Worm (Caenorhabditis elegans) whole organism, L1 larva: ENCODE measurements around the gene str-118.

Experiments used
- C04F5.9 ChIP-seq: sonication (generic microtip); optimal IDR thresholded peaks from 2 replicates; lab custom pipeline; 2016; ENCODE audit warnings: missing genetic modification characterization, missing compliant biosample characterization
- aha-1 ChIP-seq: fragments of 150-350 bp; optimal IDR thresholded peaks from 2 replicates; lab custom pipeline; 2014; ENCODE audit warnings: missing biosample characterization, missing genetic modification characterization
- alr-1 ChIP-seq: fragments of 200-800 bp; sonication (Bioruptor generic); optimal IDR thresholded peaks from 2 replicates; lab custom pipeline; 2018; ENCODE audit warnings: borderline replicate concordance, mild to moderate bottlenecking, missing genetic modification characterization, missing compliant biosample characterization
- aly-2 ChIP-seq: fragments of 150-350 bp; optimal IDR thresholded peaks from 2 replicates; lab custom pipeline; 2014; ENCODE audit warnings: missing biosample characterization, missing genetic modification characterization
- ama-1 ChIP-seq: fragments of 150-350 bp; optimal IDR thresholded peaks from 2 replicates; lab custom pipeline; 2014
- blmp-1 ChIP-seq: fragments of 150-350 bp; optimal IDR thresholded peaks from 2 replicates; lab custom pipeline; 2014; ENCODE audit warnings: missing biosample characterization, missing genetic modification characterization
- ceh-63 ChIP-seq: fragments of 200-800 bp; sonication (Bioruptor generic); optimal IDR thresholded peaks from 2 replicates; lab custom pipeline; 2018; ENCODE audit warnings: mild to moderate bottlenecking, missing genetic modification characterization, missing compliant biosample characterization
- efl-3 ChIP-seq: fragments of 200-800 bp; sonication (Bioruptor generic); optimal IDR thresholded peaks from 2 replicates; lab custom pipeline; 2018; ENCODE audit warnings: mild to moderate bottlenecking, missing genetic modification characterization, missing compliant biosample characterization
- egl-27 ChIP-seq, 2 experiments: fragments of 150-350 bp in 1 of 2; sonication (generic microtip); optimal IDR thresholded peaks; 3 replicates each; lab custom pipeline; 2017 to 2018; ENCODE audit warnings: missing biosample characterization in 2 of 2, missing genetic modification characterization in 2 of 2, missing genetic modification reagents in 2 of 2
- elt-2 ChIP-seq: sonication (generic microtip); optimal IDR thresholded peaks from 2 replicates; lab custom pipeline; 2016; ENCODE audit warnings: missing genetic modification characterization, mild to moderate bottlenecking, inconsistent platforms, missing compliant biosample characterization, missing genetic modification reagents
- elt-3 ChIP-seq, 6 experiments: fragments of 150-350 bp in 1 of 6; sonication (generic microtip); optimal IDR thresholded peaks; 2 replicates each; lab custom pipeline; 2017 to 2018; ENCODE audit warnings: missing biosample characterization in 6 of 6, missing genetic modification characterization in 6 of 6, inconsistent platforms in 1 of 6
- ets-5 ChIP-seq: fragments of 200-800 bp; sonication (Bioruptor generic); IDR thresholded peaks from 2 replicates; pipeline ENCODE4 v1.3.6; 2022; ENCODE audit warnings: missing genetic modification characterization, missing compliant biosample characterization
- fkh-4 ChIP-seq: sonication (generic microtip); optimal IDR thresholded peaks from 2 replicates; lab custom pipeline; 2016; ENCODE audit warnings: missing compliant biosample characterization, missing genetic modification characterization, borderline replicate concordance
- fkh-8 ChIP-seq: sonication (generic microtip); optimal IDR thresholded peaks from 2 replicates; lab custom pipeline; 2016; ENCODE audit warnings: mild to moderate bottlenecking, missing genetic modification characterization, missing compliant biosample characterization
- fos-1 ChIP-seq: fragments of 150-350 bp; optimal IDR thresholded peaks from 2 replicates; lab custom pipeline; 2014; ENCODE audit warnings: missing biosample characterization, missing genetic modification characterization
- grh-1 ChIP-seq: fragments of 200-800 bp; sonication (Bioruptor generic); IDR thresholded peaks from 2 replicates; pipeline ENCODE4 v1.3.6; 2022; ENCODE audit warnings: missing genetic modification reagents, missing genetic modification characterization, missing compliant biosample characterization
- hpl-2 ChIP-seq: fragments of 150-350 bp; optimal IDR thresholded peaks from 2 replicates; lab custom pipeline; 2014; ENCODE audit warnings: missing biosample characterization, missing genetic modification reagents, missing genetic modification characterization
- jun-1 ChIP-seq: fragments of 150-350 bp; optimal IDR thresholded peaks from 2 replicates; lab custom pipeline; 2014; ENCODE audit warnings: missing biosample characterization, missing genetic modification reagents, missing genetic modification characterization
- lin-13 ChIP-seq: fragments of 150-350 bp; optimal IDR thresholded peaks from 2 replicates; lab custom pipeline; 2014; ENCODE audit warnings: missing biosample characterization, missing genetic modification reagents, missing genetic modification characterization
- lin-15B ChIP-seq: fragments of 150-350 bp; sonication (generic microtip); optimal IDR thresholded peaks from 3 replicates; lab custom pipeline; 2014; ENCODE audit warnings: missing biosample characterization, missing genetic modification characterization
- lin-35 ChIP-seq, 2 experiments: fragments of 150-350 bp; optimal IDR thresholded peaks; 2 replicates each; lab custom pipeline; 2014; ENCODE audit warnings: missing biosample characterization in 2 of 2, missing genetic modification characterization in 2 of 2, missing genetic modification reagents in 2 of 2
- lin-39 ChIP-seq: fragments of 150-350 bp; optimal IDR thresholded peaks from 2 replicates; lab custom pipeline; 2014; ENCODE audit warnings: missing biosample characterization, missing genetic modification reagents, missing genetic modification characterization
- mdl-1 ChIP-seq, 2 experiments: fragments of 150-350 bp; optimal IDR thresholded peaks; 2 replicates each; lab custom pipeline; 2014 to 2017; ENCODE audit warnings: missing biosample characterization in 2 of 2, missing genetic modification characterization in 2 of 2, inconsistent platforms in 1 of 2
- mef-2 ChIP-seq: fragments of 150-350 bp; optimal IDR thresholded peaks from 2 replicates; lab custom pipeline; 2014; ENCODE audit warnings: missing biosample characterization, missing genetic modification characterization
- nhr-11 ChIP-seq: fragments of 150-350 bp; optimal IDR thresholded peaks from 2 replicates; lab custom pipeline; 2014; ENCODE audit warnings: missing biosample characterization, missing genetic modification characterization
- nhr-12 ChIP-seq: sonication (generic microtip); optimal IDR thresholded peaks from 2 replicates; lab custom pipeline; 2017; ENCODE audit warnings: missing biosample characterization, missing genetic modification characterization
- nhr-20 ChIP-seq: sonication (generic microtip); optimal IDR thresholded peaks from 2 replicates; lab custom pipeline; 2016; ENCODE audit warnings: mild to moderate bottlenecking, missing genetic modification characterization, missing compliant biosample characterization
- nhr-71 ChIP-seq: sonication (generic microtip); optimal IDR thresholded peaks from 2 replicates; lab custom pipeline; 2016; ENCODE audit warnings: mild to moderate bottlenecking, missing genetic modification characterization, moderate library complexity, missing compliant biosample characterization
- nhr-77 ChIP-seq: fragments of 150-350 bp; optimal IDR thresholded peaks from 2 replicates; lab custom pipeline; 2014; ENCODE audit warnings: missing biosample characterization, missing genetic modification characterization
- nhr-84 ChIP-seq: sonication (generic microtip); optimal IDR thresholded peaks from 2 replicates; lab custom pipeline; 2017; ENCODE audit warnings: missing biosample characterization, missing genetic modification characterization
- nhr-85 ChIP-seq: sonication (generic microtip); peaks from one replicate; lab custom pipeline; 2016; ENCODE audit warnings: missing genetic modification characterization, inconsistent platforms, missing compliant biosample characterization
- skn-1 ChIP-seq: fragments of 150-350 bp; optimal IDR thresholded peaks from 2 replicates; lab custom pipeline; 2014; ENCODE audit warnings: missing biosample characterization, missing genetic modification characterization
- snpc-4 ChIP-seq: fragments of 150-350 bp; optimal IDR thresholded peaks from 2 replicates; lab custom pipeline; 2014; ENCODE audit warnings: missing biosample characterization, missing genetic modification characterization
- snu-23 ChIP-seq: sonication (generic microtip); optimal IDR thresholded peaks from 2 replicates; lab custom pipeline; 2016; ENCODE audit warnings: missing genetic modification characterization, missing compliant biosample characterization
- sox-4 ChIP-seq: sonication (generic microtip); optimal IDR thresholded peaks from 2 replicates; lab custom pipeline; 2016; ENCODE audit warnings: missing genetic modification characterization, missing compliant biosample characterization
- sptf-1 ChIP-seq: fragments of 150-350 bp; optimal IDR thresholded peaks from 2 replicates; lab custom pipeline; 2014; ENCODE audit warnings: missing biosample characterization, missing genetic modification characterization
- sup-37 ChIP-seq: fragments of 200-800 bp; sonication (Bioruptor generic); optimal IDR thresholded peaks from 2 replicates; lab custom pipeline; 2018; ENCODE audit warnings: mild to moderate bottlenecking, missing genetic modification characterization, missing compliant biosample characterization
- tbx-2 ChIP-seq: sonication (generic microtip); optimal IDR thresholded peaks from 2 replicates; lab custom pipeline; 2016; ENCODE audit warnings: missing genetic modification characterization, missing compliant biosample characterization
- tlp-1 ChIP-seq: fragments of 150-350 bp; optimal IDR thresholded peaks from 2 replicates; lab custom pipeline; 2014; ENCODE audit warnings: missing biosample characterization, missing genetic modification characterization
- unc-130 ChIP-seq: fragments of 150-350 bp; optimal IDR thresholded peaks from 2 replicates; lab custom pipeline; 2017; ENCODE audit warnings: missing biosample characterization, missing genetic modification characterization, inconsistent platforms
- unc-30 ChIP-seq: sonication (generic microtip); optimal IDR thresholded peaks from 2 replicates; lab custom pipeline; 2017; ENCODE audit warnings: missing biosample characterization, missing genetic modification characterization
- unc-62 ChIP-seq: fragments of 150-350 bp; optimal IDR thresholded peaks from 2 replicates; lab custom pipeline; 2014; ENCODE audit warnings: missing biosample characterization, missing genetic modification reagents, missing genetic modification characterization
- unc-86 ChIP-seq: sonication (generic microtip); optimal IDR thresholded peaks from 2 replicates; lab custom pipeline; 2016; ENCODE audit warnings: missing genetic modification characterization, missing compliant biosample characterization
- unc-98 ChIP-seq: fragments of 200-800 bp; sonication (Bioruptor generic); IDR thresholded peaks from 2 replicates; pipeline ENCODE4 v1.3.6; 2022; ENCODE audit warnings: missing genetic modification characterization, missing compliant biosample characterization
- xbp-1 ChIP-seq: sonication (generic microtip); optimal IDR thresholded peaks from 2 replicates; lab custom pipeline; 2016; ENCODE audit warnings: missing genetic modification characterization, missing compliant biosample characterization
- zip-4 ChIP-seq: fragments of 200-800 bp; sonication (Bioruptor generic); optimal IDR thresholded peaks from 2 replicates; lab custom pipeline; 2018; ENCODE audit warnings: mild to moderate bottlenecking, missing genetic modification characterization, moderate library complexity, missing compliant biosample characterization
- ztf-11 ChIP-seq, 2 experiments: sonication (generic microtip); optimal IDR thresholded peaks; 2 replicates each; lab custom pipeline; 2016 to 2017; ENCODE audit warnings: missing genetic modification characterization in 2 of 2, missing biosample characterization in 1 of 2, missing compliant biosample characterization in 1 of 2
- ztf-4 ChIP-seq: fragments of 150-350 bp; optimal IDR thresholded peaks from 2 replicates; lab custom pipeline; 2014; ENCODE audit warnings: missing biosample characterization, missing genetic modification characterization

The str-118 gene

DNA sequence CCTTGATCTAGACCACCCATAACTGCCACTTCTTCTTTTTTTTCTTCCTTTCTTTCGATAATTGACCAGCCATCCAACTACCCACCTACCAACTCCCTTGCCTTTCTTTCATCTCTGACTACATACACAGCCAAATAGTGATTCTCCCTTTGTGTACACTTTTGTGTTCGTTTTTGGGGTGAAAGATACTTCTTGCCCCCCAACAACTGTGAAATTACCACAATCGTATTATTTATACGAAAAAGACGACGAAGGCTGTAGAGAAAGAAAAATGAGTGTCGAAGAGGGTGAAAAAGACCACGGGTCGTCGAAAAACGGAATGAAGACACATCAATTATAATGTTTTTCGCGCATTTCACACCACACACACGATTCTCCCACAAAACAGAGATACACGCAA lies 5.5 kb upstream of the str-118 start (continued):
- TF ChIP-seq mef-2 (tag; lab: Kevin White, UChicago) (no peak), aly-2 (tag; lab: Kevin White, UChicago) (no peak), hpl-2 (GFP tag; lab: Kevin White, UChicago) (no peak), unc-98 (GFP tag; lab: Robert Waterston, UW) (no peak), unc-86 (tag; lab: Kevin White, UChicago) (no peak), elt-2 (tag; lab: Kevin White, UChicago) (no peak), ceh-63 (GFP tag; lab: Kevin White, UChicago) (no peak), lin-13 (GFP tag; lab: Kevin White, UChicago) (no peak), aha-1 (tag; lab: Kevin White, UChicago) (no peak), grh-1 (no peak), snpc-4 (tag; lab: Kevin White, UChicago) (no peak), nhr-12 (tag; lab: Kevin White, UChicago) (no peak), elt-3 (tag; optimal IDR thresholded peaks at IDR 0.05; lab: Kevin White, UChicago) (peak in 1 of 6 experiments; percentile 37), unc-62 (GFP tag; lab: Kevin White, UChicago) (no peak), tlp-1 (tag; lab: Kevin White, UChicago) (no peak), xbp-1 (tag; lab: Kevin White, UChicago) (peak; percentile 24), efl-3 (GFP tag; lab: Kevin White, UChicago) (no peak), nhr-20 (peak; percentile 10), sox-4 (tag; lab: Kevin White, UChicago) (no peak), ets-5 (GFP tag; lab: Robert Waterston, UW) (no peak), nhr-84 (tag; lab: Kevin White, UChicago) (no peak), unc-30 (tag; lab: Kevin White, UChicago) (no peak), nhr-71 (no peak), nhr-85 (tag; lab: Kevin White, UChicago) (peak; percentile 76), skn-1 (no peak), snu-23 (GFP tag; lab: Kevin White, UChicago) (peak; percentile 1), sptf-1 (tag; lab: Kevin White, UChicago) (no peak), blmp-1 (peak; percentile 79), C04F5.9 (tag; lab: Kevin White, UChicago) (no peak), jun-1 (tag; lab: Kevin White, UChicago) (no peak), lin-15B (tag; lab: Kevin White, UChicago) (no peak), nhr-77 (tag; lab: Kevin White, UChicago) (no peak), fkh-4 (tag; lab: Kevin White, UChicago) (no peak), ztf-4 (tag; lab: Kevin White, UChicago) (no peak), ama-1 (lab: Kevin White, UChicago) (no peak), fkh-8 (tag; lab: Kevin White, UChicago) (no peak), ztf-11 (tag; optimal IDR thresholded peaks at IDR 0.05; lab: Kevin White, UChicago) (no peak), lin-35 (GFP tag; optimal IDR thresholded peaks at IDR 0.05; lab: Kevin White, UChicago) (peak in 1 of 2 experiments; percentile 16), sup-37 (GFP tag; lab: Kevin White, UChicago) (no peak), nhr-11 (tag; lab: Kevin White, UChicago) (no peak), lin-39 (tag; lab: Kevin White, UChicago) (no peak), unc-130 (tag; lab: Kevin White, UChicago) (no peak), mdl-1 (tag; optimal IDR thresholded peaks at IDR 0.05; lab: Kevin White, UChicago) (no peak), zip-4 (GFP tag; lab: Kevin White, UChicago) (no peak), tbx-2 (tag; lab: Kevin White, UChicago) (no peak), alr-1 (tag; lab: Kevin White, UChicago) (no peak), egl-27 (tag; optimal IDR thresholded peaks at IDR 0.05; lab: Kevin White, UChicago) (no peak), fos-1 (tag; lab: Kevin White, UChicago) (no peak)
